Worm (Caenorhabditis elegans) whole organism, L4 larva: ENCODE measurements around the gene fbxb-118.

ENCODE experiments used
- F26F4.8 ChIP-seq: fragments of 200-800 bp; sonication (Bioruptor generic); conservative IDR thresholded peaks from 2 replicates; pipeline ENCODE4 v1.3.6; 2022; ENCODE audit warnings: missing genetic modification characterization, missing compliant biosample characterization
- F37D6.2 ChIP-seq: sonication (generic microtip); optimal IDR thresholded peaks from 2 replicates; lab custom pipeline; 2016; ENCODE audit warnings: mild to moderate bottlenecking, missing genetic modification characterization, missing compliant biosample characterization
- F49E8.2 ChIP-seq: sonication (generic microtip); optimal IDR thresholded peaks from 2 replicates; lab custom pipeline; 2016; ENCODE audit warnings: missing compliant biosample characterization, mild to moderate bottlenecking, missing genetic modification characterization, borderline replicate concordance
- T26A8.4 ChIP-seq: fragments of 200-800 bp; sonication (Bioruptor generic); IDR thresholded peaks from 2 replicates; pipeline ENCODE4 v1.3.6; 2022; ENCODE audit warnings: missing genetic modification characterization, missing compliant biosample characterization
- Y48G9A.11 ChIP-seq: fragments of 200-800 bp; sonication (Bioruptor generic); IDR thresholded peaks from 2 replicates; pipeline ENCODE4 v1.3.6; 2022; ENCODE audit warnings: missing genetic modification reagents, missing genetic modification characterization, missing compliant biosample characterization
- ama-1 ChIP-seq: fragments of 150-350 bp; optimal IDR thresholded peaks from 2 replicates; lab custom pipeline; 2014; ENCODE audit warnings: inconsistent platforms, mixed read lengths
- attf-4 ChIP-seq: sonication (generic microtip); optimal IDR thresholded peaks from 3 replicates; lab custom pipeline; 2017; ENCODE audit warnings: missing biosample characterization, missing genetic modification characterization
- ceh-20 ChIP-seq: fragments of 200-800 bp; sonication (Bioruptor generic); IDR thresholded peaks from 2 replicates; pipeline ENCODE4 v1.3.6; 2022; ENCODE audit warnings: missing genetic modification reagents, missing genetic modification characterization, missing compliant biosample characterization
- ceh-62 ChIP-seq: sonication (generic microtip); optimal IDR thresholded peaks from 2 replicates; lab custom pipeline; 2017; ENCODE audit warnings: missing biosample characterization, missing genetic modification characterization
- ctbp-1 ChIP-seq: fragments of 200-800 bp; sonication (Bioruptor generic); IDR thresholded peaks from 2 replicates; pipeline ENCODE4 v1.3.6; 2022; ENCODE audit warnings: missing genetic modification reagents, missing genetic modification characterization, missing compliant biosample characterization
- daf-12 ChIP-seq: fragments of 150-350 bp; optimal IDR thresholded peaks from 2 replicates; lab custom pipeline; 2014; ENCODE audit warnings: missing biosample characterization, missing genetic modification reagents, missing genetic modification characterization
- daf-16 ChIP-seq, 3 experiments: sonication (generic microtip); optimal IDR thresholded peaks; 2 replicates each; lab custom pipeline; 2016 to 2017; ENCODE audit warnings: missing genetic modification characterization in 3 of 3, missing genetic modification reagents in 3 of 3, mild to moderate bottlenecking in 2 of 3, missing compliant biosample characterization in 2 of 3, missing biosample characterization in 1 of 3, moderate library complexity in 1 of 3
- dpl-1 ChIP-seq: fragments of 150-350 bp; optimal IDR thresholded peaks from 2 replicates; lab custom pipeline; 2014; ENCODE audit warnings: missing biosample characterization, missing genetic modification reagents, missing genetic modification characterization
- duxl-1 ChIP-seq: sonication (generic microtip); optimal IDR thresholded peaks from 2 replicates; lab custom pipeline; 2016; ENCODE audit warnings: mild to moderate bottlenecking, missing genetic modification characterization, moderate library complexity, missing compliant biosample characterization; ENCODE audit not compliant: poor library complexity
- dve-1 ChIP-seq: sonication (generic microtip); optimal IDR thresholded peaks from 2 replicates; lab custom pipeline; 2017; ENCODE audit warnings: antibody characterized with exemption, mild to moderate bottlenecking, missing genetic modification characterization, missing compliant biosample characterization; ENCODE audit not compliant: insufficient read depth
- egl-27 ChIP-seq: sonication (generic microtip); optimal IDR thresholded peaks from 3 replicates; lab custom pipeline; 2017; ENCODE audit warnings: missing biosample characterization, missing genetic modification reagents, missing genetic modification characterization
- hif-1 ChIP-seq, 2 experiments: sonication (generic microtip); optimal IDR thresholded peaks; 2 replicates each; lab custom pipeline; 2016 to 2017; ENCODE audit warnings: missing compliant biosample characterization in 2 of 2, missing genetic modification characterization in 2 of 2, missing genetic modification reagents in 2 of 2, missing genotype in 2 of 2, mild to moderate bottlenecking in 1 of 2
- hlh-11 ChIP-seq: fragments of 200-800 bp; sonication (Bioruptor generic); optimal IDR thresholded peaks from 2 replicates; lab custom pipeline; 2018; ENCODE audit warnings: mild to moderate bottlenecking, missing genetic modification characterization, missing compliant biosample characterization
- hlh-30 ChIP-seq: sonication (generic microtip); optimal IDR thresholded peaks from 2 replicates; lab custom pipeline; 2017; ENCODE audit warnings: antibody characterized with exemption, mild to moderate bottlenecking, missing genetic modification characterization, missing compliant biosample characterization; ENCODE audit not compliant: insufficient read depth
- lin-1 ChIP-seq: fragments of 200-800 bp; sonication (Bioruptor generic); IDR thresholded peaks from 2 replicates; pipeline ENCODE4 v1.3.6; 2022; ENCODE audit warnings: missing genetic modification reagents, missing genetic modification characterization, missing compliant biosample characterization
- lin-29 ChIP-seq: fragments of 200-800 bp; sonication (Bioruptor generic); IDR thresholded peaks from 2 replicates; pipeline ENCODE4 v1.3.6; 2022; ENCODE audit warnings: missing genetic modification reagents, missing genetic modification characterization, missing compliant biosample characterization
- madf-9 ChIP-seq: fragments of 200-800 bp; sonication (Bioruptor generic); conservative IDR thresholded peaks from 2 replicates; pipeline ENCODE4 v1.3.6; 2022; ENCODE audit warnings: missing genetic modification reagents, missing genetic modification characterization, missing compliant biosample characterization
- mdl-1 ChIP-seq, 2 experiments: fragments of 150-350 bp in 1 of 2; sonication (generic microtip) in 1 of 2; optimal IDR thresholded peaks; 2 replicates each; lab custom pipeline; 2014 to 2017; ENCODE audit warnings: missing biosample characterization in 2 of 2, missing genetic modification characterization in 2 of 2
- mep-1 ChIP-seq: fragments of 150-350 bp; sonication (generic microtip); optimal IDR thresholded peaks from 3 replicates; lab custom pipeline; 2014; ENCODE audit warnings: missing biosample characterization, missing genetic modification characterization
- mxl-2 ChIP-seq: fragments of 200-800 bp; sonication (Bioruptor generic); conservative IDR thresholded peaks from 2 replicates; pipeline ENCODE4 v1.3.6; 2022; ENCODE audit warnings: missing genetic modification reagents, missing genetic modification characterization, missing compliant biosample characterization
- mxl-3 ChIP-seq: fragments of 200-800 bp; sonication (Bioruptor generic); optimal IDR thresholded peaks from 2 replicates; lab custom pipeline; 2018; ENCODE audit warnings: mild to moderate bottlenecking, missing genetic modification characterization, missing compliant biosample characterization
- nhr-102 ChIP-seq: sonication (generic microtip); optimal IDR thresholded peaks from 2 replicates; lab custom pipeline; 2016; ENCODE audit warnings: mild to moderate bottlenecking, missing genetic modification characterization, moderate library complexity, missing compliant biosample characterization
- nhr-25 ChIP-seq: sonication (generic microtip); optimal IDR thresholded peaks from 2 replicates; lab custom pipeline; 2017; ENCODE audit warnings: missing genetic modification characterization, mild to moderate bottlenecking, missing compliant biosample characterization, antibody characterized with exemption, moderate library complexity, borderline replicate concordance; ENCODE audit not compliant: insufficient read depth
- nhr-28 ChIP-seq: fragments of 150-350 bp; optimal IDR thresholded peaks from 2 replicates; lab custom pipeline; 2014; ENCODE audit warnings: missing biosample characterization, missing genetic modification characterization
- nhr-6 ChIP-seq: fragments of 150-350 bp; optimal IDR thresholded peaks from 2 replicates; lab custom pipeline; 2014; ENCODE audit warnings: missing biosample characterization, missing genetic modification characterization
- nhr-77 ChIP-seq: fragments of 150-350 bp; optimal IDR thresholded peaks from 2 replicates; lab custom pipeline; 2014; ENCODE audit warnings: missing biosample characterization, missing genetic modification characterization
- pha-4 ChIP-seq, 2 experiments: fragments of 150-350 bp in 1 of 2; fragments of 200-800 bp in 1 of 2; sonication (Bioruptor generic) in 1 of 2; IDR thresholded peaks in 1 of 2; optimal IDR thresholded peaks in 1 of 2; 2 replicates each; pipeline versions ENCODE4 v1.3.6 to Lab custom; 2014 to 2022; ENCODE audit warnings: missing genetic modification characterization in 2 of 2, missing genetic modification reagents in 2 of 2, missing biosample characterization in 1 of 2, missing compliant biosample characterization in 1 of 2
- php-3 ChIP-seq: fragments of 200-800 bp; sonication (Bioruptor generic); IDR thresholded peaks from 2 replicates; pipeline ENCODE4 v1.3.6; 2022; ENCODE audit warnings: missing genetic modification reagents, missing genetic modification characterization, missing compliant biosample characterization
- rbr-2 ChIP-seq: sonication (generic microtip); optimal IDR thresholded peaks from 2 replicates; lab custom pipeline; 2016; ENCODE audit warnings: missing genotype, missing genetic modification characterization, missing compliant biosample characterization
- saeg-2 ChIP-seq: fragments of 200-800 bp; sonication (Bioruptor generic); IDR thresholded peaks from 2 replicates; pipeline ENCODE4 v1.3.6; 2022; ENCODE audit warnings: missing genetic modification reagents, missing genetic modification characterization, missing compliant biosample characterization
- sdz-12 ChIP-seq: fragments of 200-800 bp; sonication (Bioruptor generic); optimal IDR thresholded peaks from 2 replicates; lab custom pipeline; 2018; ENCODE audit warnings: mild to moderate bottlenecking, missing genetic modification characterization, missing compliant biosample characterization
- set-16 ChIP-seq: fragments of 200-800 bp; sonication (Bioruptor generic); IDR thresholded peaks from 2 replicates; pipeline ENCODE4 v1.3.6; 2022; ENCODE audit warnings: missing genetic modification reagents, missing genetic modification characterization, missing compliant biosample characterization
- skn-1 ChIP-seq: fragments of 150-350 bp; optimal IDR thresholded peaks from 2 replicates; lab custom pipeline; 2014; ENCODE audit warnings: missing biosample characterization, missing genetic modification characterization
- tag-97 ChIP-seq: fragments of 200-800 bp; sonication (Bioruptor generic); IDR thresholded peaks from 2 replicates; pipeline ENCODE4 v1.3.6; 2022; ENCODE audit warnings: missing genetic modification characterization, missing compliant biosample characterization
- tra-1 ChIP-seq: fragments of 200-800 bp; sonication (Bioruptor generic); IDR thresholded peaks from 2 replicates; pipeline ENCODE4 v1.3.6; 2022; ENCODE audit warnings: missing genetic modification reagents, missing genetic modification characterization, missing compliant biosample characterization
- unc-62 ChIP-seq, 3 experiments: fragments of 150-350 bp in 1 of 3; sonication (generic microtip); optimal IDR thresholded peaks in 2 of 3; peaks in 1 of 3; 1 replicate in 1 of 3; 2 replicates in 2 of 3; lab custom pipeline; 2014 to 2017; ENCODE audit warnings: missing biosample characterization in 3 of 3, missing genetic modification characterization in 3 of 3, missing genetic modification reagents in 3 of 3, missing genotype in 1 of 3
- zip-2 ChIP-seq: fragments of 150-350 bp; optimal IDR thresholded peaks from 2 replicates; lab custom pipeline; 2014; ENCODE audit warnings: missing biosample characterization, missing genetic modification characterization
- ztf-11 ChIP-seq: fragments of 150-350 bp; optimal IDR thresholded peaks from 2 replicates; lab custom pipeline; 2014; ENCODE audit warnings: missing biosample characterization, missing genetic modification characterization

The fbxb-118 gene

ce11 chrII:4090790-4091189 lies 26.9 kb upstream of the fbxb-118 start (continued):
- no peak for TF ChIP-seq F49E8.2 (tag; lab: Kevin White, UChicago)
- TF ChIP-seq sdz-12 (GFP tag; lab: Kevin White, UChicago), result no peak
- TF ChIP-seq daf-16 (GFP tag; optimal IDR thresholded peaks at IDR 0.05; lab: Kevin White, UChicago), result no peak
- peak; percentile 34 for TF ChIP-seq daf-16 (tag; optimal IDR thresholded peaks at IDR 0.05; lab: Kevin White, UChicago)
- no peak for TF ChIP-seq madf-9 (GFP tag; lab: Robert Waterston, UW)
- TF ChIP-seq ceh-62, result no peak
- no peak for TF ChIP-seq F26F4.8 (GFP tag; lab: Robert Waterston, UW)
- TF ChIP-seq mxl-3 (GFP tag; lab: Kevin White, UChicago), result peak; percentile 88
- TF ChIP-seq dpl-1 (GFP tag; lab: Kevin White, UChicago), result no peak
- no peak for TF ChIP-seq nhr-102 (tag; lab: Kevin White, UChicago)
- no peak for TF ChIP-seq Y48G9A.11 (GFP tag; lab: Robert Waterston, UW)
- no peak for TF ChIP-seq mxl-2 (GFP tag; lab: Robert Waterston, UW)
- peak; percentile 35 for TF ChIP-seq dve-1
- TF ChIP-seq ama-1, result peak; percentile 1
- no peak for TF ChIP-seq daf-12 (tag; lab: Kevin White, UChicago)
- TF ChIP-seq hlh-30 (tag; lab: Kevin White, UChicago), result peak; percentile 82
- TF ChIP-seq mdl-1 (tag; optimal IDR thresholded peaks at IDR 0.05; lab: Kevin White, UChicago), result peak in 1 of 2 experiments; percentile 41
- TF ChIP-seq unc-62 (GFP tag; optimal IDR thresholded peaks at IDR 0.05 in 1 of 2; lab: Kevin White, UChicago), result peak in 1 of 2 experiments; percentile 24
- TF ChIP-seq unc-62 (tag; optimal IDR thresholded peaks at IDR 0.05; lab: Kevin White, UChicago), result no peak
- no peak for TF ChIP-seq ztf-11 (tag; lab: Kevin White, UChicago)
- TF ChIP-seq duxl-1, result no peak
- TF ChIP-seq nhr-77 (tag; lab: Kevin White, UChicago), result peak; percentile 39
- TF ChIP-seq nhr-28 (tag; lab: Kevin White, UChicago), result peak; percentile 73

- TF ChIP-seq zip-2 (tag; lab: Kevin White, UChicago) (no peak), rbr-2 (tag; lab: Kevin White, UChicago) (peak; percentile 13), duxl-1 (peak; percentile 45), saeg-2 (GFP tag; lab: Robert Waterston, UW) (peak; percentile 48; the same call in 1 of the 2 replicates), attf-4 (no peak), nhr-25 (tag; lab: Kevin White, UChicago) (peak; percentile 30), egl-27 (tag; lab: Kevin White, UChicago) (no peak), nhr-6 (tag; lab: Kevin White, UChicago) (peak; percentile 32), nhr-77 (tag; lab: Kevin White, UChicago) (peak; percentile 95), ztf-11 (tag; lab: Kevin White, UChicago) (no peak), madf-9 (GFP tag; lab: Robert Waterston, UW) (0 out of 2 replicates have a peak, but pooled peaks have one; percentile 33), nhr-28 (tag; lab: Kevin White, UChicago) (peak; percentile 98), mep-1 (tag; lab: Kevin White, UChicago) (peak; percentile 77), ceh-20 (GFP tag; lab: Robert Waterston, UW) (peak; percentile 78), lin-1 (peak; percentile 86), daf-16 (GFP tag; optimal IDR thresholded peaks at IDR 0.05; lab: Kevin White, UChicago) (peak; percentile 4 to 25), daf-16 (tag; optimal IDR thresholded peaks at IDR 0.05; lab: Kevin White, UChicago) (peak; percentile 89), nhr-102 (tag; lab: Kevin White, UChicago) (peak; percentile 75), set-16 (no peak), dve-1 (peak; percentile 95), pha-4 (GFP tag; IDR thresholded peaks at IDR 0.05; lab: Robert Waterston, UW) (no peak; the same call in 1 of the 2 replicates), pha-4 (tag; optimal IDR thresholded peaks at IDR 0.05; lab: Kevin White, UChicago) (no peak), hlh-30 (tag; lab: Kevin White, UChicago) (peak; percentile 63), tag-97 (GFP tag; lab: Robert Waterston, UW) (no peak), tra-1 (GFP tag; lab: Robert Waterston, UW) (peak; percentile 91), T26A8.4 (GFP tag; lab: Robert Waterston, UW) (peak; percentile 54; the same call in 1 of the 2 replicates), F37D6.2 (tag; lab: Kevin White, UChicago) (no peak), ctbp-1 (GFP tag; lab: Robert Waterston, UW) (0 out of 2 replicates have a peak, but pooled peaks have one; percentile 18), skn-1 (no peak), sdz-12 (GFP tag; lab: Kevin White, UChicago) (no peak), mxl-3 (GFP tag; lab: Kevin White, UChicago) (peak; percentile 98), lin-29 (GFP tag; lab: Robert Waterston, UW) (peak; percentile 25; the same call in 1 of the 2 replicates), php-3 (GFP tag; lab: Robert Waterston, UW) (peak; percentile 77), hlh-11 (tag; lab: Kevin White, UChicago) (peak; percentile 96), unc-62 (GFP tag; optimal IDR thresholded peaks at IDR 0.05 in 1 of 2; lab: Kevin White, UChicago) (peak; percentile 7 to 72), unc-62 (tag; optimal IDR thresholded peaks at IDR 0.05; lab: Kevin White, UChicago) (no peak), mdl-1 (tag; optimal IDR thresholded peaks at IDR 0.05; lab: Kevin White, UChicago) (peak; percentile 73 to 94), hif-1 (tag; optimal IDR thresholded peaks at IDR 0.05; lab: Kevin White, UChicago) (peak in 1 of 2 experiments; percentile 37)
These were observed 25.3 kb upstream of the fbxb-118 start for ce11 chrII:4089183-4089582.
